Worm (Caenorhabditis elegans): Measurements from ENCODE around the gene ZK892.3.

The ZK892.3 gene

DNA sequence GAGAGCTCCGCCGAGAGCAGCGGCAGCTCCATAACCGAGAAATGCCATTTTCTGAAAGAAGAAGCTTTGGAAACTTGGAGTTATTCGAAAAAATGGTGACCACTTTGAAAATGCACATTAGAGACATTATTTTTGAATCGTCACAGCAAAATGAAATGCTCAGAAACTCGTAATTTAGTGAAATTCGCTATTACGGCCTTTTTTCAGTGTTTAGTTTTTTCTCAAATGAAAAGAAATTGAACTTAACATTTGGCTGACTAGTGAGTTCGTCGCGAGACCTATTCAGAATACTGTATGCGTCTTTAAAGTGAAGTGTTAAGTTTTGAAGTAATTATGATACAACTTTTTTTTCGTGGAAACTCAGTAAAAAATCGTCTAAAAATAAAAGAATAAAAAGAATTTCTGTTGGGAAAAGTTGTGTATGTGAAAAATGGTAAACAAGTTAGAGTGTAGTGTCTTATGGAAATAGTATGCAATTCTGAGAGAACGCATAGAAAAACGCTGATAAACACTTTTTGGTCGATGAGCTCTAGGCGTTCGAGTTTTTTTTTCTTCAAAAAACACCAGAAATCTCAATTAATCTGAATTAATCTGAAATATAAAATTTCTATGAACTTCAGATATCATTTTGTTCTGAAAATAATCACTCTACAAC lies 31.1 kb upstream of the ZK892.3 start, which contains the start of gene R53.5:
Gene R53.5 (minus strand): TSS at position 51 of the 655 bp plus-strand sequence.
- no peak for TF ChIP-seq ceh-13 (GFP tag; optimal IDR thresholded peaks at IDR 0.05)
- no peak for TF ChIP-seq flt-1 (GFP tag; IDR thresholded peaks at IDR 0.05)
- TF ChIP-seq hmbx-1 (tag; optimal IDR thresholded peaks at IDR 0.05) = no peak
- no peak for TF ChIP-seq ets-7 (tag; optimal IDR thresholded peaks at IDR 0.05)
- TF ChIP-seq tbx-37 (GFP tag; conservative IDR thresholded peaks at IDR 0.05) = no peak
- TF ChIP-seq hnd-1 (tag; optimal IDR thresholded peaks at IDR 0.05) = no peak
- no peak for TF ChIP-seq hmg-4 (GFP tag; optimal IDR thresholded peaks at IDR 0.05)
- no peak for TF ChIP-seq F13C5.2 (tag; optimal IDR thresholded peaks at IDR 0.05)

- no peak for TF ChIP-seq sea-1 (GFP tag; conservative IDR thresholded peaks at IDR 0.05)
- no peak for TF ChIP-seq scrt-1 (GFP tag; IDR thresholded peaks at IDR 0.05)
- TF ChIP-seq ets-7 (tag; optimal IDR thresholded peaks at IDR 0.05) = no peak
Measured at ce11 chrII:9974210-9974609, 27.4 kb upstream of the ZK892.3 start.

DNA sequence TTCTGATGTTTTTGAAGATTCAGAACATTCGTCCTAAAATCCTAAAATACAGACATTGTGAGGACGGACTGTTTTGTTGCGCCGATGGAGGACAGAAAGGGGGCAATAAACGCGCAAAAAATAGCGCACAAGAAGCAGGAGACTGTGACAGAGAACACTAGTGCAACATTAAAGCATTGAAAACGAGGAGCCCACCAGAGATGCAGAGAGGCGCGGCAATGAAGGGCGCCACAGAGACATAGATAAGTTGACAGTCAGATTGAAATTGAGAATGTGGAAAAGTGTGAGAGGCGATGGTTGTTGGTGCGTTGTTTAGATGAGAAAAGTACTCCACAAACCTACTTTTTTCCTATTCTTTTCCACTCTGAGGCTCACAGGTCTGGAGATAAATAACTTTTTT lies 26.7 kb upstream of the ZK892.3 start, which contains the start of gene aakg-5:
Gene aakg-5 (minus strand): TSS at position 159 of the 400 bp plus-strand sequence.
- TF ChIP-seq ceh-36 (tag; optimal IDR thresholded peaks at IDR 0.05) = no peak
- TF ChIP-seq tra-4 (tag; optimal IDR thresholded peaks at IDR 0.05) = no peak
- no peak for TF ChIP-seq hnd-1 (tag; optimal IDR thresholded peaks at IDR 0.05)
- no peak for TF ChIP-seq pes-1 (GFP tag; IDR thresholded peaks at IDR 0.05)
- no peak for TF ChIP-seq ceh-13 (GFP tag; optimal IDR thresholded peaks at IDR 0.05)
- TF ChIP-seq B0310.2 (tag; optimal IDR thresholded peaks at IDR 0.05) = no peak
- no peak for TF ChIP-seq ama-1 (optimal IDR thresholded peaks at IDR 0.05)
- TF ChIP-seq hmg-4 (GFP tag; optimal IDR thresholded peaks at IDR 0.05) = no peak
- no peak for TF ChIP-seq ets-7 (tag; optimal IDR thresholded peaks at IDR 0.05)
- no peak for TF ChIP-seq F13C5.2 (tag; optimal IDR thresholded peaks at IDR 0.05)

- TF ChIP-seq B0310.2 (tag; optimal IDR thresholded peaks at IDR 0.05) = no peak
- no peak for TF ChIP-seq flt-1 (GFP tag; IDR thresholded peaks at IDR 0.05)
- no peak for TF ChIP-seq aly-1 (tag; optimal IDR thresholded peaks at IDR 0.05)
- no peak for TF ChIP-seq hmbx-1 (tag; optimal IDR thresholded peaks at IDR 0.05)
- TF ChIP-seq hnd-1 (tag; optimal IDR thresholded peaks at IDR 0.05) = no peak
- no peak for TF ChIP-seq hmg-4 (GFP tag; optimal IDR thresholded peaks at IDR 0.05)
- TF ChIP-seq pes-1 (GFP tag; IDR thresholded peaks at IDR 0.05) = no peak
- TF ChIP-seq ceh-36 (tag; optimal IDR thresholded peaks at IDR 0.05) = no peak
- no peak for TF ChIP-seq ceh-13 (GFP tag; optimal IDR thresholded peaks at IDR 0.05)
- no peak for TF ChIP-seq scrt-1 (GFP tag; IDR thresholded peaks at IDR 0.05)
- TF ChIP-seq tra-4 (tag; optimal IDR thresholded peaks at IDR 0.05) = no peak
- TF ChIP-seq sea-1 (GFP tag; conservative IDR thresholded peaks at IDR 0.05) = no peak
- no peak for TF ChIP-seq F13C5.2 (tag; optimal IDR thresholded peaks at IDR 0.05)
- TF ChIP-seq tbx-37 (GFP tag; conservative IDR thresholded peaks at IDR 0.05) = no peak
- no peak for TF ChIP-seq ets-7 (tag; optimal IDR thresholded peaks at IDR 0.05)
- TF ChIP-seq tbx-11 (GFP tag; IDR thresholded peaks at IDR 0.05) = no peak
- TF ChIP-seq ama-1 (optimal IDR thresholded peaks at IDR 0.05) = no peak
Measured at ce11 chrII:9976405-9976804, 25.2 kb upstream of the ZK892.3 start, which contains the start of gene R53.8. TSS of gene R53.8 (plus strand) at chrII:9976705.

ce11 chrII:9980077-9980631 lies 21.5 kb upstream of the ZK892.3 start, which contains the start of gene ZK892.6:
TSS of gene ZK892.6 (minus strand) at chrII:9980127.
- no peak for TF ChIP-seq tra-4 (tag; optimal IDR thresholded peaks at IDR 0.05)
- TF ChIP-seq ceh-13 (GFP tag; optimal IDR thresholded peaks at IDR 0.05) = no peak
- no peak for TF ChIP-seq flt-1 (GFP tag; IDR thresholded peaks at IDR 0.05)
- no peak for TF ChIP-seq aly-1 (tag; optimal IDR thresholded peaks at IDR 0.05)
- no peak for TF ChIP-seq ets-7 (tag; optimal IDR thresholded peaks at IDR 0.05)
- no peak for TF ChIP-seq ceh-36 (tag; optimal IDR thresholded peaks at IDR 0.05)
- TF ChIP-seq pes-1 (GFP tag; IDR thresholded peaks at IDR 0.05) = no peak

ce11 chrII:9981760-9982159 lies 19.9 kb upstream of the ZK892.3 start, which contains the start of gene sdz-38:
TSS of gene sdz-38 (minus strand) at chrII:9981860.
- TF ChIP-seq ets-7 (tag; optimal IDR thresholded peaks at IDR 0.05) (no peak), tra-4 (tag; optimal IDR thresholded peaks at IDR 0.05) (no peak), hmbx-1 (tag; optimal IDR thresholded peaks at IDR 0.05) (no peak), ceh-13 (GFP tag; optimal IDR thresholded peaks at IDR 0.05) (no peak), hnd-1 (tag; optimal IDR thresholded peaks at IDR 0.05) (no peak), ceh-36 (tag; optimal IDR thresholded peaks at IDR 0.05) (no peak), pes-1 (GFP tag; IDR thresholded peaks at IDR 0.05) (no peak), scrt-1 (GFP tag; IDR thresholded peaks at IDR 0.05) (no peak), sea-1 (GFP tag; conservative IDR thresholded peaks at IDR 0.05) (no peak), ama-1 (optimal IDR thresholded peaks at IDR 0.05) (no peak), flt-1 (GFP tag; IDR thresholded peaks at IDR 0.05) (no peak), tbx-37 (GFP tag; conservative IDR thresholded peaks at IDR 0.05) (no peak), B0310.2 (tag; optimal IDR thresholded peaks at IDR 0.05) (no peak)

DNA sequence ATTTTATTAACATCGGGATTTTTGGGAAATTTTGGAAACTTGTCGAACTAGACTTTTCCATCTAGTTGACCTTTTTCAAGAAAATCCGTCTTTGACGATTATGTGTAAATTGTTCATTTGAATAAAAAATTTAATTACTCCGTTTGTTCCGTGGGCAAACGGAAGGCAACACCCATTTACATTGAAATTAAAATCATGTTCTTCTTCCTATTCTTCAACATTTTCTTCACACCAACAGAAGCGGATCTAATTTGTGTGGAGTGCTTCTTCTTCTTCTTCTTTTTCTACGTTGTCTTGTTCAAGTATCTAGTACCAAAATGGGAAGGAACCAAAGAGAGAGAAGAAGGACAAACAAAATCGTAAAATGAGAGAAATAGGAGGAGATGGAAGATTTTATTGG lies 19.2 kb upstream of the ZK892.3 start:
- no peak for TF ChIP-seq aly-1 (tag; optimal IDR thresholded peaks at IDR 0.05)
- TF ChIP-seq tbx-37 (GFP tag; conservative IDR thresholded peaks at IDR 0.05) = no peak
- TF ChIP-seq flt-1 (GFP tag; IDR thresholded peaks at IDR 0.05) = no peak
- no peak for TF ChIP-seq ama-1 (optimal IDR thresholded peaks at IDR 0.05)
- no peak for TF ChIP-seq tbx-11 (GFP tag; IDR thresholded peaks at IDR 0.05)
- TF ChIP-seq scrt-1 (GFP tag; IDR thresholded peaks at IDR 0.05) = no peak
- no peak for TF ChIP-seq hmg-4 (GFP tag; optimal IDR thresholded peaks at IDR 0.05)
- TF ChIP-seq ceh-13 (GFP tag; optimal IDR thresholded peaks at IDR 0.05) = no peak
- no peak for TF ChIP-seq ets-7 (tag; optimal IDR thresholded peaks at IDR 0.05)
- TF ChIP-seq F13C5.2 (tag; optimal IDR thresholded peaks at IDR 0.05) = no peak
- TF ChIP-seq ceh-36 (tag; optimal IDR thresholded peaks at IDR 0.05) = no peak
- no peak for TF ChIP-seq sea-1 (GFP tag; conservative IDR thresholded peaks at IDR 0.05)
- no peak for TF ChIP-seq hmbx-1 (tag; optimal IDR thresholded peaks at IDR 0.05)
- TF ChIP-seq pes-1 (GFP tag; IDR thresholded peaks at IDR 0.05) = no peak
- TF ChIP-seq B0310.2 (tag; optimal IDR thresholded peaks at IDR 0.05) = no peak
- no peak for TF ChIP-seq tra-4 (tag; optimal IDR thresholded peaks at IDR 0.05)
- no peak for TF ChIP-seq hnd-1 (tag; optimal IDR thresholded peaks at IDR 0.05)
